Fruit fly (Drosophila melanogaster): Measurements from ENCODE around the gene CG6763.
A peak's percentile ranks its signal among the peaks of the same experiment; 100 is the strongest.

CG6763 gene

dm6 chr3R:23300091-23300918 is 16.5 kb downstream of the CG6763 start (continued):
- TF ChIP-seq CG17359 (tag; optimal IDR thresholded peaks at IDR 0.05) (no peak), CTCF (GFP tag; optimal IDR thresholded peaks at IDR 0.05) (no peak), Nf-YC (tag; optimal IDR thresholded peaks at IDR 0.05) (no peak), CG7745 (tag; optimal IDR thresholded peaks at IDR 0.05) (no peak), CG12236 (GFP tag; optimal IDR thresholded peaks at IDR 0.05) (peak; percentile 22), Hand (GFP tag; optimal IDR thresholded peaks at IDR 0.05) (no peak), Ptx1 (GFP tag; IDR thresholded peaks at IDR 0.05) (no peak), Mes4 (GFP tag; optimal IDR thresholded peaks at IDR 0.05) (peak; percentile 41), MBD-R2 (GFP tag; IDR thresholded peaks at IDR 0.05) (no peak), lola (GFP tag; optimal IDR thresholded peaks at IDR 0.05) (peak in 1 of 3 experiments; percentile 82), Nf-YB (GFP tag; optimal IDR thresholded peaks at IDR 0.05) (peak; percentile 17), CG6254 (GFP tag; optimal IDR thresholded peaks at IDR 0.05) (peak; percentile 2), CG14860 (GFP tag; IDR thresholded peaks at IDR 0.05; ENCODE audit: partially characterized antibody) (no peak), CG7928 (GFP tag; optimal IDR thresholded peaks at IDR 0.05) (no peak), Atf-2 (GFP tag; optimal IDR thresholded peaks at IDR 0.05) (peak; percentile 10), ems (GFP tag; optimal IDR thresholded peaks at IDR 0.05) (no peak), gce (GFP tag; IDR thresholded peaks at IDR 0.05) (no peak), CG17829 (tag; optimal IDR thresholded peaks at IDR 0.05) (peak; percentile 26), mam (GFP tag; optimal IDR thresholded peaks at IDR 0.05) (no peak), wor (GFP tag; IDR thresholded peaks at IDR 0.05) (no peak), CG30020 (tag; optimal IDR thresholded peaks at IDR 0.05) (no peak), trem (tag; optimal IDR thresholded peaks at IDR 0.05) (no peak), gsb-n (tag; optimal IDR thresholded peaks at IDR 0.05) (peak; percentile 64), gcm (GFP tag; optimal IDR thresholded peaks at IDR 0.05) (peak; percentile 49), CG6689 (GFP tag; IDR thresholded peaks at IDR 0.05) (0 out of 2 replicates have a peak, but pooled peaks have one; percentile 18), CG12942 (GFP tag; optimal IDR thresholded peaks at IDR 0.05) (peak; percentile 6), CG11085 (GFP tag; IDR thresholded peaks at IDR 0.05) (no peak), gro (GFP tag; optimal IDR thresholded peaks at IDR 0.05) (no peak), H15 (GFP tag; IDR thresholded peaks at IDR 0.05) (no peak), kni (GFP tag; optimal IDR thresholded peaks at IDR 0.05) (no peak), CG10462 (GFP tag; optimal IDR thresholded peaks at IDR 0.05) (peak; percentile 38), run (tag; optimal IDR thresholded peaks at IDR 0.05) (no peak), CG43689 (GFP tag; IDR thresholded peaks at IDR 0.05) (no peak), ato (GFP tag; IDR thresholded peaks at IDR 0.05; ENCODE audit: partially characterized antibody) (no peak), vfl (GFP tag; optimal IDR thresholded peaks at IDR 0.05) (no peak), CG10209 (GFP tag; optimal IDR thresholded peaks at IDR 0.05) (peak; percentile 51), zen2 (GFP tag; IDR thresholded peaks at IDR 0.05; ENCODE audit: partially characterized antibody) (no peak), CG33557 (GFP tag; optimal IDR thresholded peaks at IDR 0.05) (peak; percentile 60), D (optimal IDR thresholded peaks at IDR 0.05) (peak; percentile 46), D (GFP tag; optimal IDR thresholded peaks at IDR 0.05) (no peak), CG6791 (GFP tag; IDR thresholded peaks at IDR 0.05; ENCODE audit: partially characterized antibody) (no peak), CG17385 (GFP tag; optimal IDR thresholded peaks at IDR 0.05) (no peak), CG4404 (GFP tag; IDR thresholded peaks at IDR 0.05) (peak; percentile 55; the same call in 1 of the 2 replicates), CrebB (tag; optimal IDR thresholded peaks at IDR 0.05) (no peak), jumu (GFP tag; optimal IDR thresholded peaks at IDR 0.05) (peak; percentile 3), CoRest (tag; optimal IDR thresholded peaks at IDR 0.05) (peak; percentile 37), CG2199 (GFP tag; IDR thresholded peaks at IDR 0.05) (0 out of 3 replicates have a peak, but pooled peaks have one; percentile 13), CG10543 (GFP tag; optimal IDR thresholded peaks at IDR 0.05) (no peak), CG2116 (GFP tag; optimal IDR thresholded peaks at IDR 0.05) (peak; percentile 27)

Measured in whole organism, embryonic.